Worm (Caenorhabditis elegans): ENCODE measurements around the gene F38A1.9.

ce11 chrIV:1212357-1212756, 32.8 kb downstream of the F38A1.9 start:
- TF ChIP-seq zip-8 (tag; optimal IDR thresholded peaks at IDR 0.05) (no peak), unc-39 (tag; optimal IDR thresholded peaks at IDR 0.05) (no peak), nhr-12 (tag; optimal IDR thresholded peaks at IDR 0.05) (no peak), unc-62 (GFP tag; optimal IDR thresholded peaks at IDR 0.05) (no peak), snpc-4 (tag; optimal IDR thresholded peaks at IDR 0.05) (no peak), nhr-28 (tag; optimal IDR thresholded peaks at IDR 0.05) (no peak), ceh-83 (GFP tag; optimal IDR thresholded peaks at IDR 0.05) (no peak), nhr-76 (tag; optimal IDR thresholded peaks at IDR 0.05) (no peak), elt-3 (tag; optimal IDR thresholded peaks at IDR 0.05) (no peak), ztf-11 (tag; optimal IDR thresholded peaks at IDR 0.05) (no peak), lin-32 (GFP tag; optimal IDR thresholded peaks at IDR 0.05) (no peak)

All from whole organism, mixed stage, embryonic.